Fruit fly (Drosophila melanogaster) whole organism, prepupa: ENCODE results near the gene CG14205.

Source experiments
- Blimp-1 ChIP-seq: fragments of 200-800 bp; sonication (Bioruptor generic); optimal IDR thresholded peaks from 3 replicates; lab custom pipeline; 2017; ENCODE audit warnings: missing biosample characterization, missing genetic modification characterization, mild to moderate bottlenecking, moderate library complexity, missing genetic modification reagents
- CG10669 ChIP-seq: fragments of 200-800 bp; sonication (Bioruptor generic); optimal IDR thresholded peaks from 3 replicates; lab custom pipeline; 2018; ENCODE audit warnings: missing biosample characterization, mild to moderate bottlenecking, missing genetic modification characterization, moderate library complexity
- CG11902 ChIP-seq: fragments of 200-800 bp; sonication (Bioruptor generic); optimal IDR thresholded peaks from 3 replicates; lab custom pipeline; 2016; ENCODE audit warnings: missing biosample characterization, missing genetic modification characterization
- CG15336 ChIP-seq: fragments of 200-800 bp; sonication (Bioruptor generic); IDR thresholded peaks from 2 replicates; pipeline ENCODE4 v1.3.6; 2022; ENCODE audit warnings: missing biosample characterization, missing genetic modification characterization
- CG16779 ChIP-seq: fragments of 200-800 bp; sonication (Bioruptor generic); optimal IDR thresholded peaks from 3 replicates; lab custom pipeline; 2017; ENCODE audit warnings: missing biosample characterization, mild to moderate bottlenecking, missing genetic modification characterization
- CG31627 ChIP-seq: fragments of 200-800 bp; sonication (Bioruptor generic); optimal IDR thresholded peaks from 3 replicates; lab custom pipeline; 2016; ENCODE audit warnings: missing biosample characterization, missing genetic modification characterization
- CG32006 ChIP-seq: fragments of 200-800 bp; sonication (Bioruptor generic); optimal IDR thresholded peaks from 3 replicates; lab custom pipeline; 2017; ENCODE audit warnings: missing biosample characterization, mild to moderate bottlenecking, missing genetic modification characterization
- CG34406 ChIP-seq: fragments of 200-800 bp; sonication (Bioruptor generic); optimal IDR thresholded peaks from 3 replicates; lab custom pipeline; 2016; ENCODE audit warnings: missing biosample characterization, missing genetic modification characterization
- CG6276 ChIP-seq: fragments of 200-800 bp; sonication (Bioruptor generic); optimal IDR thresholded peaks from 2 replicates; lab custom pipeline; 2017; ENCODE audit warnings: missing biosample characterization, mild to moderate bottlenecking, missing genetic modification characterization
- CG6808 ChIP-seq: fragments of 200-800 bp; sonication (Bioruptor generic); optimal IDR thresholded peaks from 3 replicates; lab custom pipeline; 2017; ENCODE audit warnings: missing biosample characterization, missing genetic modification characterization, mild to moderate bottlenecking, moderate library complexity, missing genetic modification reagents
- CG6854 ChIP-seq: fragments of 200-800 bp; sonication (Bioruptor generic); optimal IDR thresholded peaks from 2 replicates; lab custom pipeline; 2017; ENCODE audit warnings: missing biosample characterization, mild to moderate bottlenecking, missing genetic modification characterization
- CG7368 ChIP-seq: fragments of 200-800 bp; sonication (Bioruptor generic); optimal IDR thresholded peaks from 3 replicates; lab custom pipeline; 2016; ENCODE audit warnings: missing biosample characterization, missing genetic modification characterization
- CG8119 ChIP-seq: fragments of 200-800 bp; sonication (Bioruptor generic); IDR thresholded peaks from 3 replicates; pipeline ENCODE4 v1.3.6; 2022; ENCODE audit warnings: missing biosample characterization, missing genetic modification characterization
- CG8319 ChIP-seq: fragments of 200-800 bp; sonication (Bioruptor generic); optimal IDR thresholded peaks from 3 replicates; lab custom pipeline; 2016; ENCODE audit warnings: missing biosample characterization, missing genetic modification characterization
- CG8632 ChIP-seq: fragments of 200-800 bp; sonication (Bioruptor generic); optimal IDR thresholded peaks from 3 replicates; lab custom pipeline; 2016; ENCODE audit warnings: missing biosample characterization, missing genetic modification characterization
- Eip75B ChIP-seq: fragments of 200-800 bp; sonication (Bioruptor generic); optimal IDR thresholded peaks from 3 replicates; lab custom pipeline; 2016; ENCODE audit warnings: missing biosample characterization, missing genetic modification characterization
- Eip78C ChIP-seq: fragments of 200-800 bp; sonication (Bioruptor generic); peaks from one replicate; lab custom pipeline; 2016; ENCODE audit warnings: missing biosample characterization, missing genetic modification characterization
- Ets96B ChIP-seq: fragments of 200-800 bp; optimal IDR thresholded peaks from 2 replicates; lab custom pipeline; 2019; ENCODE audit warnings: missing biosample characterization, mild to moderate bottlenecking, missing genetic modification characterization, moderate library complexity
- Hr38 ChIP-seq: sonication (Bioruptor generic); optimal IDR thresholded peaks from 2 replicates; lab custom pipeline; 2016; ENCODE audit warnings: missing biosample characterization, missing genetic modification characterization
- Met ChIP-seq: fragments of 200-800 bp; sonication (Bioruptor generic); optimal IDR thresholded peaks from 3 replicates; lab custom pipeline; 2016; ENCODE audit warnings: missing biosample characterization, missing genetic modification characterization
- OdsH ChIP-seq: fragments of 200-800 bp; sonication (Bioruptor generic); optimal IDR thresholded peaks from 3 replicates; lab custom pipeline; 2016; ENCODE audit warnings: missing biosample characterization, missing genetic modification characterization
- Sox14 ChIP-seq: fragments of 200-800 bp; sonication (Bioruptor generic); optimal IDR thresholded peaks from 3 replicates; lab custom pipeline; 2016; ENCODE audit warnings: missing biosample characterization, missing genetic modification characterization
- achi ChIP-seq: fragments of 200-800 bp; sonication (Bioruptor generic); optimal IDR thresholded peaks from 3 replicates; lab custom pipeline; 2016; ENCODE audit warnings: missing biosample characterization, missing genetic modification characterization
- acj6 ChIP-seq: fragments of 200-800 bp; sonication (Bioruptor generic); optimal IDR thresholded peaks from 3 replicates; lab custom pipeline; 2016; ENCODE audit warnings: missing biosample characterization, missing genetic modification characterization
- cyc ChIP-seq: fragments of 200-800 bp; sonication (Bioruptor generic); optimal IDR thresholded peaks from 3 replicates; lab custom pipeline; 2016; ENCODE audit warnings: missing biosample characterization, missing genetic modification characterization
- dac ChIP-seq: fragments of 200-800 bp; sonication (Bioruptor generic); optimal IDR thresholded peaks from 2 replicates; lab custom pipeline; 2017; ENCODE audit warnings: missing biosample characterization, mild to moderate bottlenecking, missing genetic modification characterization
- dsx ChIP-seq: fragments of 200-800 bp; optimal IDR thresholded peaks from 3 replicates; lab custom pipeline; 2019; ENCODE audit warnings: missing biosample characterization, mild to moderate bottlenecking, missing genetic modification characterization, moderate library complexity; ENCODE audit not compliant: poor library complexity, severe bottlenecking
- esn ChIP-seq: fragments of 200-800 bp; sonication (Bioruptor generic); optimal IDR thresholded peaks from 2 replicates; lab custom pipeline; 2016; ENCODE audit warnings: missing biosample characterization, mild to moderate bottlenecking, missing genetic modification characterization, moderate library complexity
- fd85E ChIP-seq: fragments of 200-800 bp; sonication (Bioruptor generic); optimal IDR thresholded peaks from 3 replicates; lab custom pipeline; 2016; ENCODE audit warnings: missing biosample characterization, missing genetic modification characterization
- fkh ChIP-seq: fragments of 200-800 bp; sonication (Bioruptor generic); optimal IDR thresholded peaks from 3 replicates; lab custom pipeline; 2017; ENCODE audit warnings: missing biosample characterization, mild to moderate bottlenecking, missing genetic modification characterization, moderate library complexity
- net ChIP-seq: fragments of 200-800 bp; sonication (Bioruptor generic); optimal IDR thresholded peaks from 3 replicates; lab custom pipeline; 2016; ENCODE audit warnings: missing biosample characterization, missing genetic modification characterization
- pdm3 ChIP-seq: fragments of 200-800 bp; sonication (Bioruptor generic); optimal IDR thresholded peaks from 3 replicates; lab custom pipeline; 2016; ENCODE audit warnings: missing biosample characterization, missing genetic modification characterization
- spab ChIP-seq: fragments of 200-800 bp; sonication (Bioruptor generic); optimal IDR thresholded peaks from 2 replicates; lab custom pipeline; 2017; ENCODE audit warnings: missing biosample characterization, mild to moderate bottlenecking, missing genetic modification characterization, missing genetic modification reagents
- ss ChIP-seq, 2 experiments: fragments of 200-800 bp; sonication (Bioruptor generic); optimal IDR thresholded peaks; 2 replicates in 1 of 2; 3 replicates in 1 of 2; lab custom pipeline; 2017 to 2018; ENCODE audit warnings: mild to moderate bottlenecking in 2 of 2, missing biosample characterization in 2 of 2, missing genetic modification characterization in 2 of 2, moderate library complexity in 1 of 2
- svp ChIP-seq: fragments of 200-800 bp; sonication (Bioruptor generic); peaks from one replicate; lab custom pipeline; 2016; ENCODE audit warnings: missing biosample characterization, missing genetic modification characterization
- topi ChIP-seq: fragments of 200-800 bp; sonication (Bioruptor generic); optimal IDR thresholded peaks from 3 replicates; lab custom pipeline; 2016; ENCODE audit warnings: missing biosample characterization, missing genetic modification characterization
- vri ChIP-seq: fragments of 200-800 bp; sonication (Bioruptor generic); optimal IDR thresholded peaks from 3 replicates; lab custom pipeline; 2016; ENCODE audit warnings: missing biosample characterization, mild to moderate bottlenecking, missing genetic modification characterization

CG14205 gene

dm6 chrX:19604997-19605396 lies 12.6 kb downstream of the CG14205 start, which contains the start of gene CG14207 (continued):
- TF ChIP-seq Eip78C (GFP tag; lab: Kevin White, UChicago) (peak; percentile 66), topi (GFP tag; lab: Kevin White, UChicago) (no peak), CG6276 (no peak), CG7368 (GFP tag; lab: Kevin White, UChicago) (no peak), ss (GFP tag; optimal IDR thresholded peaks at IDR 0.05; lab: Kevin White, UChicago) (peak; percentile 2 to 10), vri (GFP tag; lab: Kevin White, UChicago) (peak; percentile 50), Ets96B (tag; lab: Kevin White, UChicago) (no peak), fkh (GFP tag; lab: Kevin White, UChicago) (no peak), Met (GFP tag; lab: Kevin White, UChicago) (peak; percentile 3), svp (no peak), esn (peak; percentile 19), CG34406 (GFP tag; lab: Kevin White, UChicago) (no peak), CG8319 (GFP tag; lab: Kevin White, UChicago) (no peak), CG32006 (GFP tag; lab: Kevin White, UChicago) (no peak), cyc (no peak), net (GFP tag; lab: Kevin White, UChicago) (no peak), pdm3 (GFP tag; lab: Kevin White, UChicago) (no peak), achi (no peak), dac (GFP tag; lab: Kevin White, UChicago) (no peak), acj6 (GFP tag; lab: Kevin White, UChicago) (no peak), fd85E (GFP tag; lab: Kevin White, UChicago) (no peak), CG10669 (GFP tag; lab: Kevin White, UChicago) (no peak), Eip75B (no peak), Hr38 (GFP tag; lab: Kevin White, UChicago) (no peak), spab (no peak)

dm6 chrX:19605915-19606314 lies 13.5 kb downstream of the CG14205 start:
- peak; percentile 10 for TF ChIP-seq net (GFP tag; lab: Kevin White, UChicago)
- TF ChIP-seq CG11902 (GFP tag; lab: Kevin White, UChicago): no peak
- no peak for TF ChIP-seq cyc
- TF ChIP-seq fkh (GFP tag; lab: Kevin White, UChicago): peak; percentile 37

- TF ChIP-seq CG15336 (no peak), OdsH (GFP tag; lab: Kevin White, UChicago) (no peak), pdm3 (GFP tag; lab: Kevin White, UChicago) (no peak), CG10669 (GFP tag; lab: Kevin White, UChicago) (no peak), CG31627 (GFP tag; lab: Kevin White, UChicago) (no peak), acj6 (GFP tag; lab: Kevin White, UChicago) (no peak), Blimp-1 (no peak), CG6276 (no peak), CG8119 (GFP tag; lab: Robert Waterston, UW) (no peak), net (GFP tag; lab: Kevin White, UChicago) (no peak), CG16779 (no peak), Sox14 (GFP tag; lab: Kevin White, UChicago) (no peak), CG34406 (GFP tag; lab: Kevin White, UChicago) (no peak), CG6808 (GFP tag; lab: Kevin White, UChicago) (no peak), dsx (GFP tag; lab: Kevin White, UChicago) (no peak), CG8632 (GFP tag; lab: Kevin White, UChicago) (no peak), CG6854 (GFP tag; lab: Kevin White, UChicago) (no peak)
Measured at dm6 chrX:19606558-19606957, 14.1 kb downstream of the CG14205 start.
